Worm (Caenorhabditis elegans): ENCODE measurements around the gene ugt-65.

- TF ChIP-seq ama-1 (optimal IDR thresholded peaks at IDR 0.05) (no peak), nhr-84 (tag; optimal IDR thresholded peaks at IDR 0.05) (no peak), lin-13 (GFP tag; optimal IDR thresholded peaks at IDR 0.05) (no peak), ceh-82 (tag; optimal IDR thresholded peaks at IDR 0.05) (no peak), mdl-1 (tag; optimal IDR thresholded peaks at IDR 0.05) (no peak), pag-3 (tag; optimal IDR thresholded peaks at IDR 0.05; ENCODE audit: borderline replicate concordance, insufficient read depth) (no peak), ztf-4 (tag; optimal IDR thresholded peaks at IDR 0.05) (no peak), nhr-47 (tag; optimal IDR thresholded peaks at IDR 0.05) (no peak), lsy-2 (tag; optimal IDR thresholded peaks at IDR 0.05) (no peak), snpc-4 (tag; optimal IDR thresholded peaks at IDR 0.05) (no peak)
These were observed 49.1 kb upstream of the ugt-65 start for ce11 chrIV:12371340-12371739.

Data from whole organism, L1 larva.